Worm (Caenorhabditis elegans): ENCODE results near the gene ceh-75.

The ceh-75 gene

ce11 chrV:9921288-9921687 lies at the start of gene ceh-75:
Gene ceh-75, plus strand, starts transcription at chrV:9921337.
- TF ChIP-seq aha-1 (tag; optimal IDR thresholded peaks at IDR 0.05) (no peak), elt-2 (tag; optimal IDR thresholded peaks at IDR 0.05) (no peak), lin-35 (GFP tag; optimal IDR thresholded peaks at IDR 0.05) (no peak), Y116A8C.19 (tag; optimal IDR thresholded peaks at IDR 0.05; ENCODE audit: borderline replicate concordance) (no peak), egl-27 (tag; optimal IDR thresholded peaks at IDR 0.05) (no peak)

ce11 chrV:9871339-9871738 lies 49.8 kb upstream of the ceh-75 start, which contains the start of gene srab-18:
Gene srab-18, minus strand, starts transcription at chrV:9871439.
- TF ChIP-seq lin-39 (tag; optimal IDR thresholded peaks at IDR 0.05) (no peak), ces-1 (GFP tag; optimal IDR thresholded peaks at IDR 0.05) (no peak), lin-35 (GFP tag; optimal IDR thresholded peaks at IDR 0.05) (no peak), C34B4.2 (tag; optimal IDR thresholded peaks at IDR 0.05) (no peak), unc-130 (tag; optimal IDR thresholded peaks at IDR 0.05) (no peak), unc-98 (GFP tag; IDR thresholded peaks at IDR 0.05) (no peak), lir-3 (tag; optimal IDR thresholded peaks at IDR 0.05; ENCODE audit: poor library complexity) (no peak), dpl-1 (GFP tag; optimal IDR thresholded peaks at IDR 0.05) (no peak), efl-3 (GFP tag; optimal IDR thresholded peaks at IDR 0.05) (no peak), lin-15B (tag; optimal IDR thresholded peaks at IDR 0.05) (no peak), grh-1 (GFP tag; IDR thresholded peaks at IDR 0.05) (no peak), aha-1 (tag; optimal IDR thresholded peaks at IDR 0.05) (no peak), ama-1 (optimal IDR thresholded peaks at IDR 0.05) (no peak), fkh-8 (tag; optimal IDR thresholded peaks at IDR 0.05) (no peak), xbp-1 (tag; optimal IDR thresholded peaks at IDR 0.05) (no peak)

ce11 chrV:9879404-9879803 lies 41.7 kb upstream of the ceh-75 start, which contains the start of gene srab-26:
Gene srab-26, minus strand, starts transcription at chrV:9879504.
- TF ChIP-seq egl-13 (tag; optimal IDR thresholded peaks at IDR 0.05) (no peak), ceh-8 (GFP tag; optimal IDR thresholded peaks at IDR 0.05) (no peak), lir-3 (tag; optimal IDR thresholded peaks at IDR 0.05; ENCODE audit: poor library complexity) (no peak), C04F5.9 (tag; optimal IDR thresholded peaks at IDR 0.05) (no peak), fkh-8 (tag; optimal IDR thresholded peaks at IDR 0.05) (no peak), hpl-2 (GFP tag; optimal IDR thresholded peaks at IDR 0.05) (no peak), unc-62 (GFP tag; optimal IDR thresholded peaks at IDR 0.05) (no peak), mab-9 (GFP tag; IDR thresholded peaks at IDR 0.05) (no peak), ama-1 (optimal IDR thresholded peaks at IDR 0.05) (no peak), lin-39 (tag; optimal IDR thresholded peaks at IDR 0.05) (no peak), nhr-12 (tag; optimal IDR thresholded peaks at IDR 0.05) (no peak), pqm-1 (tag; optimal IDR thresholded peaks at IDR 0.05) (no peak), ceh-88 (GFP tag; IDR thresholded peaks at IDR 0.05) (no peak), pax-3 (tag; optimal IDR thresholded peaks at IDR 0.05) (no peak), ztf-4 (tag; optimal IDR thresholded peaks at IDR 0.05) (no peak), sptf-1 (tag; optimal IDR thresholded peaks at IDR 0.05) (no peak), lin-14 (GFP tag; optimal IDR thresholded peaks at IDR 0.05) (no peak), aly-2 (tag; optimal IDR thresholded peaks at IDR 0.05) (no peak), mdl-1 (tag; optimal IDR thresholded peaks at IDR 0.05) (no peak), rnt-1 (tag; optimal IDR thresholded peaks at IDR 0.05) (no peak)

- no peak for TF ChIP-seq nhr-77 (tag; optimal IDR thresholded peaks at IDR 0.05)
Measured at ce11 chrV:9879867-9880266, 41.3 kb upstream of the ceh-75 start, which contains the start of gene sdz-31. Gene sdz-31, plus strand, starts transcription at chrV:9880167.

- TF ChIP-seq C16A3.4 (tag; optimal IDR thresholded peaks at IDR 0.05), result no peak
- peak; percentile 22 for TF ChIP-seq skn-1 (tag; optimal IDR thresholded peaks at IDR 0.05)
- TF ChIP-seq Y116A8C.19 (tag; optimal IDR thresholded peaks at IDR 0.05; ENCODE audit: borderline replicate concordance), result no peak
- no peak for TF ChIP-seq tlp-1 (tag; optimal IDR thresholded peaks at IDR 0.05)
- TF ChIP-seq fkh-10 (GFP tag; optimal IDR thresholded peaks at IDR 0.05), result no peak
- peak in 1 of 2 experiments; percentile 24 for TF ChIP-seq efl-1 (optimal IDR thresholded peaks at IDR 0.05)
- no peak for TF ChIP-seq efl-1 (GFP tag; optimal IDR thresholded peaks at IDR 0.05 in 1 of 2)
- TF ChIP-seq fkh-8 (tag; optimal IDR thresholded peaks at IDR 0.05), result peak; percentile 20
- no peak for TF ChIP-seq lin-35 (GFP tag; optimal IDR thresholded peaks at IDR 0.05)
- TF ChIP-seq rnt-1 (tag; optimal IDR thresholded peaks at IDR 0.05), result no peak
- TF ChIP-seq blmp-1 (tag; optimal IDR thresholded peaks at IDR 0.05), result peak; percentile 8
Measured at ce11 chrV:9885918-9886488, 35.1 kb upstream of the ceh-75 start, which contains the start of gene clp-9. Gene clp-9, minus strand, starts transcription at chrV:9885968.

Data from whole organism, L1 larva.